Fruit fly (Drosophila melanogaster) Kc167 (cell line): ENCODE results near the gene CG17192.

Experiments used
- Myc ChIP-seq: fragments of >200 bp; optimal IDR thresholded peaks from 2 replicates; lab custom pipeline; 2017; ENCODE audit warnings: missing external identifiers
- Sin3A ChIP-seq: fragments of >200 bp; optimal IDR thresholded peaks from 2 replicates; lab custom pipeline; 2018; ENCODE audit warnings: missing external identifiers
- h ChIP-seq: fragments of >200 bp; optimal IDR thresholded peaks from 3 replicates; lab custom pipeline; 2018; ENCODE audit warnings: missing external identifiers
- insv ChIP-seq: fragments of >200 bp; optimal IDR thresholded peaks from 3 replicates; lab custom pipeline; 2018; ENCODE audit warnings: missing external identifiers
- psq ChIP-seq: fragments of >200 bp; optimal IDR thresholded peaks from 2 replicates; lab custom pipeline; 2017; ENCODE audit warnings: missing external identifiers
- ttk ChIP-seq: sonication (Bioruptor generic); optimal IDR thresholded peaks from 2 replicates; lab custom pipeline; 2017; ENCODE audit warnings: missing external identifiers

Gene CG17192

DNA sequence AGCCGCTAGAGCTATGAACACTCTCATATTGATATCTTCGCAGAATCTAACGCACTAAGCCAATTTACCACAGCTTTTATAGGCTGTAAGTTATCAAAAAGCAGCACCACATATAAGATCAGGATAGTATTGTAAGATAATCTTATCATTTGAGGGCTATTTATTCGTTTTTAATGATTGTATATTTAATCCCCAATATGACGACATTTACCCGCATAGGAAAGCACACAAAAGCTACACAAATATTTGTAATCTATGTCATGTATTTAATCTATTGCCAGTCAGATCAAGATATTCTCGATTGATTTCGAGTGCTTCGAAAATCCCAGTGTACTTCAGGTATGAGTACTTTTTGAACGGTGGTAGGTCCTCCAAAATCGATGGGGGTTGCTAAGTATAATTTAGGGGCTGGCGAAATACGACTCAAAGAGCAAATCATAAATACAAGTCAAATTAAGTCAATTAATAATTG, 1.6 kb upstream of the CG17192 start, which contains the start of gene CG17191:
TSS of gene CG17191 (minus strand) at position 51 of the 472 bp plus-strand sequence.
- TF ChIP-seq Sin3A (lab: Kevin White, UChicago) (no peak), ttk (lab: Kevin White, UChicago) (no peak), psq (lab: Kevin White, UChicago) (no peak)

DNA sequence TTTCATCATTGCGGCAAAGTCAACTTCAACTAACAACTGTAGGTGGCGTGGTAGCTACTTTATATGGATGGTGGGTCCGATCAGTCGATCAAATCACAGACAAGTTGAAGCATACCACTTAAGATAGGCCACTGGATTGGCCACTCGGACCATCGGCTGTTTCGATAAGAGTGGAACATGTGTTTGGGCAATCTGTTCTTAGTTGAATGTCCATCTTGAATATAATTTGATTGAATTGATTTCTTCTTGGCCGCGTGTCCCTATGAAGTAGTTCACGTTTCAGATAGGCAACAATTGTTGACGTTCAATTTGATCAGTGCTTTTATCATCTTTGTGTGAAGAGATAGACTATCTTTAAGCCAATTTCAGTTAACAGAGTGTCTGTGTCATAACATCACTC, 11.1 kb downstream of the CG17192 start, which contains the start of gene CG6295:
TSS of gene CG6295 (minus strand) at position 34 of the 400 bp plus-strand sequence.
- TF ChIP-seq psq (lab: Kevin White, UChicago) (no peak), Sin3A (lab: Kevin White, UChicago) (no peak), h (lab: Kevin White, UChicago) (no peak), Myc (lab: Kevin White, UChicago) (no peak), insv (lab: Kevin White, UChicago) (no peak), ttk (lab: Kevin White, UChicago) (no peak)

DNA sequence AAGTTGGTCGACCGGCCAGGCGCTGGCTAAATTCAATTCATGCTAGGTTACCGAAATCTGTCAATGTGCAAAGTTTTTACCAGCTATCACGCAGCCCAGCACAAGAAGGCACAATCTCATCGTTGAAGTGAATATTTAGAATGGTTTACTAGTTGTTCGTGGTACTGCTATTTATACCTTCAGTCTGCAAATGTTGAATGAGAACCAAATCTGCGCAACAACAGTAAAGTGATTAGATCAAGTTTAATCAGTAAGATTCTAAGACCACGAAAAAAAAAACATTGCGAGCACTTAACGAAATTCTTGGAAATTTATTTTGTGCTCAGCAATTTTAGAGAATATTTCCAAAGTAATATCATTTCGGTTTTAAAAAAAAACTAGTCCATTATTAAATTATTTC, 12.7 kb downstream of the CG17192 start, which contains the start of gene CG6296:
TSS of gene CG6296 (minus strand) at position 132 of the 400 bp plus-strand sequence.
- TF ChIP-seq ttk (lab: Kevin White, UChicago), result no peak
- TF ChIP-seq Myc (lab: Kevin White, UChicago), result no peak
- no peak for TF ChIP-seq psq (lab: Kevin White, UChicago)
- TF ChIP-seq h (lab: Kevin White, UChicago), result no peak
- TF ChIP-seq insv (lab: Kevin White, UChicago), result no peak
- TF ChIP-seq Sin3A (lab: Kevin White, UChicago), result no peak

DNA sequence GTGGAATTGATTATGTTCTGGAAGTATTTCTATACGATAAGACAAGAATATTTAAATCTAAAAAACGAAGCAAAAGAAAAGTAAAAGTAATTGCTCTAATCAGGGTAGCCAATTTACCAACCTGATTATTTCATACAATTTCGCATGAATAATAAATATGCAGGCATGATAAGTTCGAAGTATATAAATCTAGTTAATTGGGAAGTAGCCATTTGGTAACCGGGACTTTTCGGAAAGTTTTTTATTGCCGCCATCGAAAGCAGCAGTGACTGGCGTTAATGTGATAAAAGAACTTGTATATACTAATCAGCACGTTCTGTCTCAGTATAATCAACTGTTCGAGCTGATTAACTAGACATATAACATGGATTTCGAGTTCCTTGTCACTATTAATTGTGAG, 15.3 kb downstream of the CG17192 start:
- no peak for TF ChIP-seq psq (lab: Kevin White, UChicago)
- TF ChIP-seq Sin3A (lab: Kevin White, UChicago), result no peak
- no peak for TF ChIP-seq insv (lab: Kevin White, UChicago)
- no peak for TF ChIP-seq ttk (lab: Kevin White, UChicago)
- TF ChIP-seq h (lab: Kevin White, UChicago), result no peak
- TF ChIP-seq Myc (lab: Kevin White, UChicago), result no peak

DNA sequence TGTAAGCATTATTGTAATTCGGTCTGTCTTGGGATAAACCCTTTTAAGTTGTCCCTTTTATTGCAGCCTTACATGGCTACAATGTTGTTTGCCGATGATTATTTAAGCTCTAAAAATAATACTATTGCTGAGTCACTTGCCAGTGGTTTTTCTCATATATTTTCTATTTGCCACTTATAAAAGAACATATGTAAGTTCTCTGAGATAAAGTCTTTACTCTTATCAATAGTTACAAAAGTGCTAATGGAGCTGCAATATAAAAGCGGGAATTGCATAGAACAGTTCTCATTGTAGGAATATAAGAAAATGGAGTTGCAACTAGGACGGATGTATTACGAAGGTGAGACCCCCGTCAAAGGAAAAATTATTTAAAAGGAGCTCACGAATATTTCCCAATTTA, 18.6 kb downstream of the CG17192 start, which contains the start of gene CG31077:
TSS of gene CG31077 (plus strand) at position 301 of the 400 bp plus-strand sequence.
- no peak for TF ChIP-seq insv (lab: Kevin White, UChicago)
- TF ChIP-seq psq (lab: Kevin White, UChicago), result no peak
- TF ChIP-seq Myc (lab: Kevin White, UChicago), result no peak
- no peak for TF ChIP-seq ttk (lab: Kevin White, UChicago)
- TF ChIP-seq h (lab: Kevin White, UChicago), result no peak
- no peak for TF ChIP-seq Sin3A (lab: Kevin White, UChicago)

DNA sequence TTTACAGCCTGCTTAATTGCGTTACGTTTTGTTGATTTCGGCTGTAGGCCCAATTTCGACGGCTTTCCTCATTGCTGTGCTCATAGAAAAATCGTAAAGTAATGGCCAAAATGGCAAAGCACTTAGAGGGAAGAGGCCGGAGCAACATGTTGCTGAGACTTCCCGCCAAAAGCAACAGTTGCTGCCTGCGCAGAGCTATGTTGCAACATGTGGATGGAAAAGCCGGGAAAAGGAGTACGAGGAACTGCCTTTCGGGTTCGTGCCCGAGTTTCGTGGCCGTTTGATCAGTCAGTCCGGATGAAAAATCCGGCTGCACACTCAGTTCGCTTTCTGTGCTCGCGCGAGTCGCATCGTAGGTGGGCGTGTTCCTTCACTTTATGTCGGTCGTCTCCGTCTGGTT, 21.4 kb downstream of the CG17192 start, which contains the start of gene RYa-R:
TSS of gene RYa-R (plus strand) at position 339 of the 400 bp plus-strand sequence.
- no peak for TF ChIP-seq insv (lab: Kevin White, UChicago)

DNA sequence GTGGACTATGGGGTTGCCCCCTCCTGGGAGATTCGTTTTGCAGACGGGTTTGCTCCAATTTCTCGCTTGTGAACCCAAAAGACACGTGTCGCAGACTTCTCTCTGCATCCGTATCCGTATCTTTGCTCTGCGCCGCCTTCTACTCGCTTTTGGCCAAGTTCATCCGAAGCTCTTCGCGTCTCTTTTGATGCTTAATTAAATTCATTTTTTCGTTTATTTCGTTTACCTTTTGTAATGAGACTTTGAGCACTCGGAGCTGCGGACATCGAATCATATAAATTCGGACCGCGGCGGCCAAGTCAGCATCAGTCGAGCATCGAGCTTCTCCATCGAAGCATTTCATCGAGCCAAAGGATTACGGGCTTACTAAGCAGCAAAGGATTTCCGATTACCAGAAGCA, 23.6 kb downstream of the CG17192 start, which contains the start of gene TwdlC:
TSS of gene TwdlC (plus strand) at position 301 of the 400 bp plus-strand sequence.
- no peak for TF ChIP-seq psq (lab: Kevin White, UChicago)
- no peak for TF ChIP-seq h (lab: Kevin White, UChicago)
- no peak for TF ChIP-seq Myc (lab: Kevin White, UChicago)
- no peak for TF ChIP-seq Sin3A (lab: Kevin White, UChicago)
- TF ChIP-seq insv (lab: Kevin White, UChicago), result no peak
- no peak for TF ChIP-seq ttk (lab: Kevin White, UChicago)

DNA sequence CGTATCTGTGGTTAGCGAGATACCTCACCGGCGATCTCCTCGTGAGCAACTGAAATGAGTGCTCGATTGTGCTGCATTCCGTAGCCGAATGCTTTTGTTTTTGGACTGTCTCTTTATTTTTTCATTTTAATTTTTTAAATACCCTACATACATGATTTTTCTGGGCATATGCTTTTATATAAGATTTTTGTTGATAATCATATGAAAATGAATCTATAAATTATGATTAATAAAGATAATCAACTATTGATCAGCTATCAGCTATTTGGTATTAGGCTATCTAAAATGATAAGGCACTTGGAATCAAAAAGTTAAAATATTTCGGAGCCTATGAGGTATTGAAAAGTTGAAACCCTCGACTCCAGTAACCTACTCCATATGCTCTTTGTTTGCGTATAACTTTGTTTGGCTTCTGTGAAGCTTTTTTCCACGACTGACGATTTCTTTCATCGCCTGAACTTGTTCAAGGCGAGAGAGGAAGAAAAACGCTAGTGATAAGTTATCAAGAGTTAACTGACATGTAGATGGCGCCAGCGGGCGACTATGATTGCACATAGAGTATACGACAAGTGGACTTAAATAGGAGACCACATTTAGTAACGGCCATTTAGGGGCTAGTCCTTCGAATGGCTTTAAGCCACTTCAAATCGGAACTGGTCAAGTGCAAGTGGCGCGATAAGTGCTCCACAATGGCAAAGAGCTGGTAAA, 28.1 kb downstream of the CG17192 start, which contains the start of gene CG31076:
TSS of gene CG31076 (minus strand) at position 51 of the 708 bp plus-strand sequence.
- TF ChIP-seq insv (lab: Kevin White, UChicago) (no peak), Sin3A (lab: Kevin White, UChicago) (no peak), psq (lab: Kevin White, UChicago) (no peak), ttk (lab: Kevin White, UChicago) (no peak)

DNA sequence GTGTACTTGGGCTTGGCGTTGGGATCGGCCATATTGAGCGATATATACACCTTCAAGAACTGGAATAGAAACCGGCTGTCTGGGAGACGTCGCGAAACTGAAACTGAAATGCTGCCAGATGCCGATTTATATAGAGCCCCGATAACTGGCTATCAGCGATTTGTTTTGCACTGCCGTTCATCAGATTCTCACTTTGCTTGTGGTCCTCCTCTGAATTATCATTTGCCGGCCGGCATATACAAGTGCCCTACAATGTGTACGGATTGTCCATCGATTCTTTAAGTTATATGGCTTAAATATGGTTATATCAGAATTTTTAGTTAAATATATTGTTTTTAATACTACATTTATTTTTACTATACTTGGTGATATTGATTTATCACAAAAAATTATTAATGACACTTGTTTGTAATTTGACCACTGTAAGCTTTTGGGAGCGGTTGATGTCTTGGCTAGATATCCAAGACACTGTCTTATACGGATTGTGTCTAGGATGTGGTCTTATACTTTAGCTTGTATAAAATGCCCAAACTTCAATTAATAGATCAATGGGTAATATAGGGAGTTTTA, 29.6 kb downstream of the CG17192 start, which contains the start of gene CG31075:
TSS of gene CG31075 (minus strand) at position 106 of the 570 bp plus-strand sequence.
- TF ChIP-seq Myc (lab: Kevin White, UChicago), result no peak
- TF ChIP-seq psq (lab: Kevin White, UChicago), result peak; percentile 54

DNA sequence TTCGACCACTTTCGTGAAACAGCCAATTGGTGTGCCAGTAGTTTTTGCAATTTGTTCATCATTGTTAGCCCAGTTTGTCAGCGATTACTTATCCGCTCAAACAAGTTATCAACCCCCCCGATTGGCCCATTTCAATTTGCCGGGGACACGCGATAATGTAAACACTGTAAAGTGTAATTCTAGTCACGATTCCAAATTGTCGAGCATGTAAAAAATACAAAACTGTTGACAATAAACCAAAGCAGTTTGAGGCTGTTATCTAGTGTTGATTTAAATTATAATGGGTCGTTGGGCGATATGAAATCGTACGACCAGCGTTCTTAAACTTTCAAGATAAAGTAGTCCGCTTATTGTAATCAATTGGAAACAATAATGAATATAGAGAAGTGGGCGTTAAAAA, 30.6 kb downstream of the CG17192 start:
- TF ChIP-seq ttk (lab: Kevin White, UChicago) (no peak), Sin3A (lab: Kevin White, UChicago) (no peak), Myc (lab: Kevin White, UChicago) (no peak), h (lab: Kevin White, UChicago) (no peak), insv (lab: Kevin White, UChicago) (no peak), psq (lab: Kevin White, UChicago) (no peak)

DNA sequence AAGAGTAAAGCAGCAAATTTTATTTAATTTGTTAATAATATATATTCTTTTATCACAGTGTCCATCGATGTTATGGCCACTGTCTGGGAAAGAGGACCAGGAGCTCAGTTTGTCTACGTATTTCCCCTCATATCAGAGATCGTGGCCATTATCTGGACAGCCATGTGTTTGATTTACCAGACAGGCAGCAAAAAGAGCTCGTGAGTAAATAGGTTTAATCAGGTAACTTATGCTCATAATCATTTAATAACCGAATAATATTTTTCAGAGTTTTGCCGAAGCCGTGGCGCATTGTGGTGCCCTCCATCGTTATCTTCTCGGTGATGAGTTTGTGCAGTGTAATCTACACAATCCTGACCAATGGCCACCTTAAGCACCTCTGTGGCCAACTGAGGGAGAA, 33.6 kb downstream of the CG17192 start:
- TF ChIP-seq insv (lab: Kevin White, UChicago) (no peak), psq (lab: Kevin White, UChicago) (no peak), Myc (lab: Kevin White, UChicago) (no peak), ttk (lab: Kevin White, UChicago) (no peak), h (lab: Kevin White, UChicago) (no peak), Sin3A (lab: Kevin White, UChicago) (no peak)
